Worm (Caenorhabditis elegans) whole organism, L1 larva: Measurements from ENCODE around the gene dmd-6.

Source experiments
- F16B12.6 ChIP-seq: fragments of 150-350 bp; optimal IDR thresholded peaks from 2 replicates; lab custom pipeline; 2014; ENCODE audit warnings: missing biosample characterization, missing genetic modification characterization
- Y116A8C.19 ChIP-seq: sonication (generic microtip); optimal IDR thresholded peaks from 2 replicates; lab custom pipeline; 2016; ENCODE audit warnings: missing compliant biosample characterization, missing genetic modification characterization, borderline replicate concordance
- blmp-1 ChIP-seq: fragments of 150-350 bp; optimal IDR thresholded peaks from 2 replicates; lab custom pipeline; 2014; ENCODE audit warnings: missing biosample characterization, missing genetic modification characterization
- ceh-8 ChIP-seq: fragments of 200-800 bp; sonication (Bioruptor generic); optimal IDR thresholded peaks from 2 replicates; lab custom pipeline; 2018; ENCODE audit warnings: mild to moderate bottlenecking, missing genetic modification characterization, moderate library complexity, missing compliant biosample characterization
- ceh-82 ChIP-seq, 3 experiments: fragments of 150-350 bp in 1 of 3; sonication (generic microtip) in 2 of 3; optimal IDR thresholded peaks; 2 replicates each; lab custom pipeline; 2014 to 2017; ENCODE audit warnings: missing biosample characterization in 3 of 3, missing genetic modification characterization in 3 of 3
- ces-1 ChIP-seq: fragments of 150-350 bp; optimal IDR thresholded peaks from 2 replicates; lab custom pipeline; 2014; ENCODE audit warnings: missing biosample characterization, missing genetic modification reagents, missing genetic modification characterization
- dpl-1 ChIP-seq, 3 experiments: fragments of 150-350 bp in 2 of 3; sonication (generic microtip) in 1 of 3; optimal IDR thresholded peaks; 2 replicates each; lab custom pipeline; 2014 to 2017; ENCODE audit warnings: missing biosample characterization in 3 of 3, missing genetic modification characterization in 3 of 3, missing genetic modification reagents in 3 of 3
- efl-3 ChIP-seq: fragments of 200-800 bp; sonication (Bioruptor generic); optimal IDR thresholded peaks from 2 replicates; lab custom pipeline; 2018; ENCODE audit warnings: mild to moderate bottlenecking, missing genetic modification characterization, missing compliant biosample characterization
- egl-13 ChIP-seq: sonication (generic microtip); optimal IDR thresholded peaks from 2 replicates; lab custom pipeline; 2016; ENCODE audit warnings: missing genotype, missing genetic modification reagents, missing genetic modification characterization, missing compliant biosample characterization
- egl-27 ChIP-seq, 2 experiments: fragments of 150-350 bp in 1 of 2; sonication (generic microtip); optimal IDR thresholded peaks; 3 replicates each; lab custom pipeline; 2017 to 2018; ENCODE audit warnings: missing biosample characterization in 2 of 2, missing genetic modification characterization in 2 of 2, missing genetic modification reagents in 2 of 2
- elt-3 ChIP-seq, 6 experiments: fragments of 150-350 bp in 1 of 6; sonication (generic microtip); optimal IDR thresholded peaks; 2 replicates each; lab custom pipeline; 2017 to 2018; ENCODE audit warnings: missing biosample characterization in 6 of 6, missing genetic modification characterization in 6 of 6, inconsistent platforms in 1 of 6
- fkh-10 ChIP-seq: sonication (generic microtip); optimal IDR thresholded peaks from 2 replicates; lab custom pipeline; 2017; ENCODE audit warnings: missing biosample characterization, missing genetic modification reagents, missing genetic modification characterization
- grh-1 ChIP-seq: fragments of 200-800 bp; sonication (Bioruptor generic); IDR thresholded peaks from 2 replicates; pipeline ENCODE4 v1.3.6; 2022; ENCODE audit warnings: missing genetic modification reagents, missing genetic modification characterization, missing compliant biosample characterization
- hlh-17 ChIP-seq: fragments of 200-800 bp; sonication (Bioruptor generic); optimal IDR thresholded peaks from 2 replicates; lab custom pipeline; 2018; ENCODE audit warnings: missing genetic modification characterization, mild to moderate bottlenecking, missing compliant biosample characterization, moderate library complexity, borderline replicate concordance
- irx-1 ChIP-seq: sonication (generic microtip); optimal IDR thresholded peaks from 2 replicates; lab custom pipeline; 2016; ENCODE audit warnings: missing genetic modification characterization, missing compliant biosample characterization
- lin-15B ChIP-seq: fragments of 150-350 bp; sonication (generic microtip); optimal IDR thresholded peaks from 3 replicates; lab custom pipeline; 2014; ENCODE audit warnings: missing biosample characterization, missing genetic modification characterization
- lsy-2 ChIP-seq, 2 experiments: fragments of 150-350 bp; optimal IDR thresholded peaks; 2 replicates each; lab custom pipeline; 2014; ENCODE audit warnings: missing biosample characterization in 2 of 2, missing genetic modification characterization in 2 of 2
- mef-2 ChIP-seq: fragments of 150-350 bp; optimal IDR thresholded peaks from 2 replicates; lab custom pipeline; 2014; ENCODE audit warnings: missing biosample characterization, missing genetic modification characterization
- mep-1 ChIP-seq: fragments of 150-350 bp; optimal IDR thresholded peaks from 2 replicates; lab custom pipeline; 2014; ENCODE audit warnings: missing biosample characterization, missing genetic modification characterization
- nhr-11 ChIP-seq: fragments of 150-350 bp; optimal IDR thresholded peaks from 2 replicates; lab custom pipeline; 2014; ENCODE audit warnings: missing biosample characterization, missing genetic modification characterization
- nhr-19 ChIP-seq: fragments of 200-800 bp; sonication (Bioruptor generic); conservative IDR thresholded peaks from 2 replicates; pipeline ENCODE4 v1.3.6; 2022; ENCODE audit warnings: missing genetic modification characterization, missing compliant biosample characterization
- nhr-20 ChIP-seq: sonication (generic microtip); optimal IDR thresholded peaks from 2 replicates; lab custom pipeline; 2016; ENCODE audit warnings: mild to moderate bottlenecking, missing genetic modification characterization, missing compliant biosample characterization
- nhr-71 ChIP-seq: sonication (generic microtip); optimal IDR thresholded peaks from 2 replicates; lab custom pipeline; 2016; ENCODE audit warnings: mild to moderate bottlenecking, missing genetic modification characterization, moderate library complexity, missing compliant biosample characterization
- nhr-77 ChIP-seq: fragments of 150-350 bp; optimal IDR thresholded peaks from 2 replicates; lab custom pipeline; 2014; ENCODE audit warnings: missing biosample characterization, missing genetic modification characterization
- pax-3 ChIP-seq: fragments of 200-800 bp; sonication (Bioruptor generic); optimal IDR thresholded peaks from 2 replicates; lab custom pipeline; 2018; ENCODE audit warnings: mild to moderate bottlenecking, missing genetic modification characterization, moderate library complexity, missing compliant biosample characterization
- sptf-1 ChIP-seq: fragments of 150-350 bp; optimal IDR thresholded peaks from 2 replicates; lab custom pipeline; 2014; ENCODE audit warnings: missing biosample characterization, missing genetic modification characterization
- swsn-7 ChIP-seq: sonication (generic microtip); optimal IDR thresholded peaks from 2 replicates; lab custom pipeline; 2016; ENCODE audit warnings: missing genetic modification characterization, missing compliant biosample characterization
- tbx-2 ChIP-seq: sonication (generic microtip); optimal IDR thresholded peaks from 2 replicates; lab custom pipeline; 2016; ENCODE audit warnings: missing genetic modification characterization, missing compliant biosample characterization
- unc-130 ChIP-seq: fragments of 150-350 bp; optimal IDR thresholded peaks from 2 replicates; lab custom pipeline; 2017; ENCODE audit warnings: missing biosample characterization, missing genetic modification characterization, inconsistent platforms
- unc-30 ChIP-seq: sonication (generic microtip); optimal IDR thresholded peaks from 2 replicates; lab custom pipeline; 2017; ENCODE audit warnings: missing biosample characterization, missing genetic modification characterization
- unc-62 ChIP-seq: fragments of 150-350 bp; optimal IDR thresholded peaks from 2 replicates; lab custom pipeline; 2014; ENCODE audit warnings: missing biosample characterization, missing genetic modification reagents, missing genetic modification characterization
- unc-98 ChIP-seq: fragments of 200-800 bp; sonication (Bioruptor generic); IDR thresholded peaks from 2 replicates; pipeline ENCODE4 v1.3.6; 2022; ENCODE audit warnings: missing genetic modification characterization, missing compliant biosample characterization
- vab-15 ChIP-seq: sonication (generic microtip); optimal IDR thresholded peaks from 2 replicates; lab custom pipeline; 2017; ENCODE audit warnings: missing genotype, mild to moderate bottlenecking, missing genetic modification characterization, missing compliant biosample characterization
- xbp-1 ChIP-seq: sonication (generic microtip); optimal IDR thresholded peaks from 2 replicates; lab custom pipeline; 2016; ENCODE audit warnings: missing genetic modification characterization, missing compliant biosample characterization

dmd-6 gene

DNA sequence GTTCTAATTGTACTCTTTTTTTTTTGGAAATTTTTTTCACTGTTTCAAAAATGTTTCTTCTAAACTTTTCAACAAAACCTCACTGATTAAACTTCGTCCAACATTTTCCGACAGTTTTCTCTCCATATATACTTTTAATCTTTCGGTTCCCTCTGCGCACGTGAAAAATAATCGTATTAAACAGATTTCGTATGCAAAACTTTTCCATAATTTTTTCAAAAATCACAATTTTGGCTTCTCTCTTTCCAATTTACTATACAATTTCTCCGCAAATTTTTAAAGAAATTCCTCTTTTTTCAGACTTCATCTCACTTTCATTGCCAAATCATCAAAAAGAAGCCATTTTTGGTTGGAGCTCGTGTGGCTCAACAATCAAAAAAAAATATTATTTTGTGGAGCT is at the start of gene dmd-6:
Gene dmd-6 (plus strand): TSS at position 301 of the 400 bp plus-strand sequence.
- TF ChIP-seq efl-3 (GFP tag; lab: Kevin White, UChicago): no peak

DNA sequence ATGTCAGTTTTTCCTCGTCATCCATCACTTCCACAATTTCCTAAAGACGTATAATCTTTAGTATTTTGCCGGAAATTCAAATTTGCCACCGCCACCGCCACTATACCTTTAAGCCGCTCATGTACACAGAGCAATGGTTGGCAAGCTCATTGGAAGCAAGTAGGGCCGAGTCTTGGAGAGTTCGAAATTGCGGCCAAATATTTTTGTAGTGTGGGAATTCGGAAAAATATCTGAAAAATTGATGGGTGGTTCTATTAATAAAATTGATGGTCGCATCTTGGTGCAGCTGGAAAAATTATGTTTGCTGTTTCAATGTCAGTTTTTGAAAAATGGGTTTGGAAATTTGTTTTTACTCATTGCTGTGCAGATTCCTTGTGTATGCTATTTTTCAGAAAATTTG is 44.8 kb upstream of the dmd-6 start:
- no peak for TF ChIP-seq ces-1 (GFP tag; lab: Kevin White, UChicago)
- TF ChIP-seq unc-30: no peak
- TF ChIP-seq fkh-10 (GFP tag; lab: Kevin White, UChicago): no peak
- no peak for TF ChIP-seq mep-1 (tag; lab: Kevin White, UChicago)
- TF ChIP-seq lin-15B: no peak
- no peak for TF ChIP-seq egl-27 (tag; optimal IDR thresholded peaks at IDR 0.05; lab: Kevin White, UChicago)
- TF ChIP-seq nhr-20: no peak
- TF ChIP-seq nhr-19: no peak
- TF ChIP-seq elt-3 (tag; optimal IDR thresholded peaks at IDR 0.05; lab: Kevin White, UChicago): no peak
- TF ChIP-seq nhr-71 (tag; lab: Kevin White, UChicago): no peak
- TF ChIP-seq tbx-2: no peak
- no peak for TF ChIP-seq swsn-7 (tag; lab: Kevin White, UChicago)
- no peak for TF ChIP-seq ceh-8
- TF ChIP-seq irx-1 (tag; lab: Kevin White, UChicago): no peak
- no peak for TF ChIP-seq vab-15 (tag; lab: Kevin White, UChicago)
- no peak for TF ChIP-seq unc-130 (tag; lab: Kevin White, UChicago)
- TF ChIP-seq dpl-1 (GFP tag; optimal IDR thresholded peaks at IDR 0.05; lab: Kevin White, UChicago): no peak

- TF ChIP-seq unc-130 (tag; lab: Kevin White, UChicago): no peak
- no peak for TF ChIP-seq unc-62 (GFP tag; lab: Kevin White, UChicago)
Measured at ce11 chrIV:14572607-14573006, 43.8 kb upstream of the dmd-6 start, which contains the start of gene glb-34. TSS of gene glb-34 (minus strand) at chrIV:14572707.

DNA sequence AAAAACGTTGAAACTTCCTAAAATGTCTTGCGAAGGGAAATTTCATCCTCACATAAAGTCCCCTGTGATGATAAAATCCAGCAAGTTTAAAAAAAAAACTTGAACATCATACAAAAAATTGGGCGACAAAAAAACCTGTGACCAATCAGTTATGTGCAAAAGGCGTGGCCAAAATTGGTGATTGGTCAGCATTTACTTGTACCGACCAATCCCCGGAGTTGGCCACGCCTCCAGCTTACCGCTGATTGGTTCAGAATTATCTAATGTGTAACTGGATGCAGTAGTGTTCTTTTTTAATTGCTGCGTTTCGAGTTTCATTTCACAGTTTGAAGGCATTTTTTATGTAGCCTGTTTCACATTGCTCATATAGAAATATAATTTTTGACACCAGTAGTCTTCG is 43.3 kb upstream of the dmd-6 start:
- TF ChIP-seq nhr-20 (no peak), unc-62 (GFP tag; lab: Kevin White, UChicago) (no peak), efl-3 (GFP tag; lab: Kevin White, UChicago) (no peak), elt-3 (tag; optimal IDR thresholded peaks at IDR 0.05; lab: Kevin White, UChicago) (no peak), grh-1 (GFP tag; lab: Robert Waterston, UW) (no peak), unc-98 (GFP tag; lab: Robert Waterston, UW) (no peak), sptf-1 (tag; lab: Kevin White, UChicago) (no peak), mef-2 (no peak), pax-3 (no peak), blmp-1 (no peak), Y116A8C.19 (tag; lab: Kevin White, UChicago) (no peak), ceh-82 (tag; optimal IDR thresholded peaks at IDR 0.05; lab: Kevin White, UChicago) (no peak), hlh-17 (GFP tag; lab: Kevin White, UChicago) (no peak)
- TF ChIP-seq, all 84 proteins: peak for 0

- TF ChIP-seq lsy-2 (tag; optimal IDR thresholded peaks at IDR 0.05; lab: Kevin White, UChicago): no peak
- TF ChIP-seq xbp-1 (tag; lab: Kevin White, UChicago): no peak
- no peak for TF ChIP-seq nhr-11 (tag; lab: Kevin White, UChicago)
- TF ChIP-seq nhr-77: no peak
- TF ChIP-seq egl-13 (tag; lab: Kevin White, UChicago): no peak
- no peak for TF ChIP-seq F16B12.6 (tag; lab: Kevin White, UChicago)
Measured at ce11 chrIV:14574282-14574869, 42.0 kb upstream of the dmd-6 start, which contains the start of the genes Y57G11B.3 and Y57G11B.5. TSS of gene Y57G11B.3 (minus strand) at chrIV:14574382. TSS of gene Y57G11B.5 (plus strand) at chrIV:14574819.
